Fruit fly (Drosophila melanogaster) whole organism, embryonic: ENCODE measurements around the gene Sbds.

Source experiments
- CG11723 ChIP-seq: fragments of 200-800 bp; sonication (Bioruptor generic); optimal IDR thresholded peaks from 2 replicates; lab custom pipeline; 2017; ENCODE audit warnings: missing biosample characterization, mild to moderate bottlenecking, missing genetic modification characterization
- CG12104 ChIP-seq: fragments of 200-800 bp; sonication (Bioruptor generic); optimal IDR thresholded peaks from 3 replicates; lab custom pipeline; 2016; ENCODE audit warnings: missing biosample characterization, missing genetic modification characterization
- CG12659 ChIP-seq: fragments of 200-800 bp; sonication (Bioruptor generic); optimal IDR thresholded peaks from 3 replicates; lab custom pipeline; 2017; ENCODE audit warnings: mild to moderate bottlenecking, missing biosample characterization, missing genetic modification reagents, missing genetic modification characterization
- CG14667 ChIP-seq: fragments of 200-800 bp; sonication (Bioruptor generic); IDR thresholded peaks from 2 replicates; pipeline ENCODE4 v1.3.6; 2022; ENCODE audit warnings: missing biosample characterization, missing genetic modification characterization
- CG16813 ChIP-seq: fragments of 200-800 bp; sonication (Bioruptor generic); IDR thresholded peaks from 3 replicates; pipeline ENCODE4 v1.3.6; 2022; ENCODE audit warnings: missing biosample characterization, missing genetic modification characterization; ENCODE audit not compliant: partially characterized antibody
- CG17612 ChIP-seq: fragments of 200-800 bp; sonication (Bioruptor generic); IDR thresholded peaks from 2 replicates; pipeline ENCODE4 v1.3.6; 2022; ENCODE audit warnings: missing biosample characterization, missing genetic modification characterization
- CG2129 ChIP-seq: fragments of 200-800 bp; sonication (Bioruptor generic); IDR thresholded peaks from 2 replicates; pipeline ENCODE4 v1.3.6; 2022; ENCODE audit warnings: missing biosample characterization, missing genetic modification characterization; ENCODE audit not compliant: partially characterized antibody
- CG2712 ChIP-seq: fragments of 200-800 bp; optimal IDR thresholded peaks from 3 replicates; lab custom pipeline; 2019; ENCODE audit warnings: missing biosample characterization, mild to moderate bottlenecking, missing genetic modification characterization, moderate library complexity
- CG3847 ChIP-seq: fragments of 200-800 bp; sonication (Bioruptor generic); IDR thresholded peaks from 2 replicates; pipeline ENCODE4 v1.3.6; 2022; ENCODE audit warnings: missing biosample characterization, missing genetic modification characterization
- CG4617 ChIP-seq: fragments of 200-800 bp; sonication (Bioruptor generic); optimal IDR thresholded peaks from 3 replicates; lab custom pipeline; 2016; ENCODE audit warnings: missing biosample characterization, missing genetic modification characterization, borderline replicate concordance
- CG5953 ChIP-seq: fragments of 200-800 bp; sonication (Bioruptor generic); IDR thresholded peaks from 2 replicates; pipeline ENCODE4 v1.3.6; 2022; ENCODE audit warnings: missing biosample characterization, missing genetic modification characterization
- CG6813 ChIP-seq: fragments of 200-800 bp; sonication (Bioruptor generic); optimal IDR thresholded peaks from 2 replicates; lab custom pipeline; 2017; ENCODE audit warnings: missing biosample characterization, missing genetic modification characterization, mild to moderate bottlenecking, moderate library complexity, missing genetic modification reagents
- CG7839 ChIP-seq: fragments of 200-800 bp; sonication (Bioruptor generic); optimal IDR thresholded peaks from 3 replicates; lab custom pipeline; 2018; ENCODE audit warnings: missing biosample characterization, mild to moderate bottlenecking, missing genetic modification characterization, moderate library complexity
- CG7963 ChIP-seq: fragments of 200-800 bp; sonication (Bioruptor generic); IDR thresholded peaks from 3 replicates; pipeline ENCODE4 v1.3.6; 2022; ENCODE audit warnings: missing biosample characterization, missing genetic modification characterization; ENCODE audit not compliant: partially characterized antibody
- CG7987 ChIP-seq: fragments of 200-800 bp; sonication (Bioruptor generic); optimal IDR thresholded peaks from 2 replicates; lab custom pipeline; 2018; ENCODE audit warnings: missing biosample characterization, mild to moderate bottlenecking, missing genetic modification characterization, moderate library complexity
- CG8089 ChIP-seq: fragments of 200-800 bp; sonication (Bioruptor generic); optimal IDR thresholded peaks from 3 replicates; lab custom pipeline; 2016; ENCODE audit warnings: missing biosample characterization, missing genetic modification characterization
- CG8478 ChIP-seq: fragments of >200 bp; optimal IDR thresholded peaks from 2 replicates; lab custom pipeline; 2018
- CG9727 ChIP-seq: fragments of 200-800 bp; sonication (Bioruptor generic); optimal IDR thresholded peaks from 3 replicates; lab custom pipeline; 2017; ENCODE audit warnings: missing biosample characterization, mild to moderate bottlenecking, missing genetic modification characterization
- CHES-1-like ChIP-seq: fragments of 200-800 bp; sonication (Bioruptor generic); optimal IDR thresholded peaks from 2 replicates; lab custom pipeline; 2016; ENCODE audit warnings: missing biosample characterization, missing genetic modification characterization
- D ChIP-seq, 2 experiments: fragments of 200-800 bp in 1 of 2; fragments of >200 bp in 1 of 2; sonication (Bioruptor generic) in 1 of 2; optimal IDR thresholded peaks; 2 replicates in 1 of 2; 3 replicates in 1 of 2; lab custom pipeline; 2017; ENCODE audit warnings: mild to moderate bottlenecking in 1 of 2, missing biosample characterization in 1 of 2, missing genetic modification characterization in 1 of 2, missing genetic modification reagents in 1 of 2
- Dp ChIP-seq: fragments of 200-800 bp; sonication (Bioruptor generic); optimal IDR thresholded peaks from 2 replicates; lab custom pipeline; 2018; ENCODE audit warnings: missing biosample characterization, mild to moderate bottlenecking, missing genetic modification characterization, moderate library complexity
- Dref ChIP-seq: fragments of 200-800 bp; sonication (Bioruptor generic); IDR thresholded peaks from 2 replicates; pipeline ENCODE4 v1.3.6; 2022; ENCODE audit warnings: missing biosample characterization, missing genetic modification characterization
- Drgx ChIP-seq: fragments of 200-800 bp; sonication (Bioruptor generic); IDR thresholded peaks from 2 replicates; pipeline ENCODE4 v1.3.6; 2022; ENCODE audit warnings: missing biosample characterization, missing genetic modification characterization
- Fer3 ChIP-seq: fragments of 200-800 bp; sonication (Bioruptor generic); optimal IDR thresholded peaks from 2 replicates; lab custom pipeline; 2018; ENCODE audit warnings: missing biosample characterization, mild to moderate bottlenecking, missing genetic modification characterization, moderate library complexity
- HmgD ChIP-seq: fragments of 200-800 bp; sonication (Bioruptor generic); optimal IDR thresholded peaks from 3 replicates; lab custom pipeline; 2016; ENCODE audit warnings: missing biosample characterization, missing genetic modification characterization
- MESR4 ChIP-seq: fragments of 200-800 bp; sonication (Bioruptor generic); optimal IDR thresholded peaks from 2 replicates; lab custom pipeline; 2018; ENCODE audit warnings: missing biosample characterization, mild to moderate bottlenecking, missing genetic modification characterization, moderate library complexity
- Mes4 ChIP-seq: fragments of 200-800 bp; sonication (Bioruptor generic); optimal IDR thresholded peaks from 2 replicates; lab custom pipeline; 2016; ENCODE audit warnings: missing biosample characterization, missing genetic modification characterization
- Myb ChIP-seq: fragments of 200-800 bp; sonication (Bioruptor generic); optimal IDR thresholded peaks from 2 replicates; lab custom pipeline; 2016; ENCODE audit warnings: missing biosample characterization, missing genetic modification characterization
- NC2α ChIP-seq: fragments of 200-800 bp; sonication (Bioruptor generic); optimal IDR thresholded peaks from 2 replicates; lab custom pipeline; 2016; ENCODE audit warnings: missing biosample characterization, missing genetic modification characterization
- Opbp ChIP-seq: fragments of 200-800 bp; sonication (Bioruptor generic); IDR thresholded peaks from 3 replicates; pipeline ENCODE4 v1.3.6; 2022; ENCODE audit warnings: missing biosample characterization, missing genetic modification characterization; ENCODE audit not compliant: partially characterized antibody
- Xrp1 ChIP-seq: fragments of 200-800 bp; sonication (Bioruptor generic); IDR thresholded peaks from 2 replicates; pipeline ENCODE4 v1.3.6; 2022; ENCODE audit warnings: missing biosample characterization, missing genetic modification characterization
- ab ChIP-seq: fragments of 200-800 bp; sonication (Bioruptor generic); optimal IDR thresholded peaks from 2 replicates; lab custom pipeline; 2016; ENCODE audit warnings: missing biosample characterization, missing genetic modification characterization
- abd-A ChIP-seq: fragments of 200-800 bp; sonication (Bioruptor generic); optimal IDR thresholded peaks from 3 replicates; lab custom pipeline; 2019; ENCODE audit warnings: missing biosample characterization, mild to moderate bottlenecking, missing genetic modification characterization, moderate library complexity
- bigmax ChIP-seq: fragments of 200-800 bp; sonication (Bioruptor generic); optimal IDR thresholded peaks from 2 replicates; lab custom pipeline; 2018; ENCODE audit warnings: missing biosample characterization, mild to moderate bottlenecking, missing genetic modification characterization
- caup ChIP-seq: fragments of 200-800 bp; sonication (Bioruptor generic); optimal IDR thresholded peaks from 3 replicates; lab custom pipeline; 2017; ENCODE audit warnings: missing biosample characterization, mild to moderate bottlenecking, missing genetic modification characterization, moderate library complexity; ENCODE audit not compliant: severe bottlenecking
- chinmo ChIP-seq: fragments of 200-800 bp; sonication (Bioruptor generic); IDR thresholded peaks from 4 replicates; pipeline ENCODE4 v1.3.6; 2022; ENCODE audit warnings: missing biosample characterization, missing genetic modification characterization; ENCODE audit not compliant: partially characterized antibody
- disco-r ChIP-seq: fragments of 200-800 bp; sonication (Bioruptor generic); optimal IDR thresholded peaks from 2 replicates; lab custom pipeline; 2016; ENCODE audit warnings: missing biosample characterization, missing genetic modification characterization
- ftz-f1 ChIP-seq: fragments of 200-800 bp; sonication (Bioruptor generic); optimal IDR thresholded peaks from 2 replicates; lab custom pipeline; 2016; ENCODE audit warnings: missing biosample characterization, missing genetic modification characterization
- hbn ChIP-seq: fragments of 200-800 bp; sonication (Bioruptor generic); IDR thresholded peaks from 2 replicates; pipeline ENCODE4 v1.3.6; 2022; ENCODE audit warnings: missing biosample characterization, missing genetic modification characterization; ENCODE audit not compliant: partially characterized antibody
- lbe ChIP-seq: fragments of 200-800 bp; sonication (Bioruptor generic); optimal IDR thresholded peaks from 2 replicates; lab custom pipeline; 2016; ENCODE audit warnings: missing biosample characterization, mild to moderate bottlenecking, missing genetic modification characterization
- lov ChIP-seq, 2 experiments: fragments of 200-800 bp in 1 of 2; fragments of >200 bp in 1 of 2; sonication (Bioruptor generic) in 1 of 2; IDR thresholded peaks in 1 of 2; optimal IDR thresholded peaks in 1 of 2; 2 replicates in 1 of 2; 3 replicates in 1 of 2; pipeline versions ENCODE4 v1.3.6 to Lab custom; 2017 to 2022; ENCODE audit warnings: missing biosample characterization in 1 of 2, missing genetic modification characterization in 1 of 2
- psq ChIP-seq: fragments of 200-800 bp; sonication (Bioruptor generic); optimal IDR thresholded peaks from 2 replicates; lab custom pipeline; 2017; ENCODE audit warnings: missing biosample characterization, missing genetic modification characterization
- schlank ChIP-seq: fragments of 200-800 bp; sonication (Bioruptor generic); optimal IDR thresholded peaks from 2 replicates; lab custom pipeline; 2018; ENCODE audit warnings: missing biosample characterization, mild to moderate bottlenecking, missing genetic modification characterization
- scrt ChIP-seq: fragments of 200-800 bp; sonication (Bioruptor generic); optimal IDR thresholded peaks from 2 replicates; lab custom pipeline; 2018; ENCODE audit warnings: missing biosample characterization, mild to moderate bottlenecking, missing genetic modification characterization, moderate library complexity
- slou ChIP-seq: fragments of 200-800 bp; sonication (Bioruptor generic); optimal IDR thresholded peaks from 3 replicates; lab custom pipeline; 2016; ENCODE audit warnings: missing biosample characterization, missing genetic modification characterization
- sr ChIP-seq: fragments of 200-800 bp; sonication (Bioruptor generic); IDR thresholded peaks from 3 replicates; pipeline ENCODE4 v1.3.6; 2022; ENCODE audit warnings: missing biosample characterization, missing genetic modification characterization
- trh ChIP-seq: fragments of 200-800 bp; sonication (Bioruptor generic); optimal IDR thresholded peaks from 2 replicates; lab custom pipeline; 2016; ENCODE audit warnings: missing biosample characterization, missing genetic modification characterization
- ttk ChIP-seq: fragments of 200-800 bp; sonication (Bioruptor generic); IDR thresholded peaks from 2 replicates; pipeline ENCODE4 v2.1.2; 2022; ENCODE audit warnings: missing biosample characterization, missing genetic modification characterization

Sbds gene

dm6 chr3L:6742110-6742718 is 10.5 kb upstream of the Sbds start (continued):
- TF ChIP-seq ab (GFP tag; lab: Kevin White, UChicago) (peak; percentile 54), NC2α (GFP tag; lab: Kevin White, UChicago) (no peak), Dp (GFP tag; lab: Kevin White, UChicago) (peak; percentile 59), CG17612 (GFP tag; lab: Robert Waterston, UW) (no peak), scrt (GFP tag; lab: Kevin White, UChicago) (peak; percentile 59), CG2712 (tag; lab: Kevin White, UChicago) (no peak), CG12659 (no peak), MESR4 (no peak), CG4617 (GFP tag; lab: Kevin White, UChicago) (peak; percentile 97), CG7963 (GFP tag; lab: Robert Waterston, UW) (peak; percentile 43; the same call in 1 of the 3 replicates), Drgx (GFP tag; lab: Robert Waterston, UW) (peak; percentile 42), abd-A (tag; lab: Kevin White, UChicago) (no peak), Opbp (peak; percentile 72; the same call in 2 of the 3 replicates), Fer3 (tag; lab: Kevin White, UChicago) (no peak), CG8089 (no peak), caup (GFP tag; lab: Kevin White, UChicago) (no peak), ftz-f1 (peak; percentile 38), trh (GFP tag; lab: Kevin White, UChicago) (no peak), CG2129 (no peak), CG3847 (peak; percentile 47), CG6813 (GFP tag; lab: Kevin White, UChicago) (peak; percentile 6), CHES-1-like (GFP tag; lab: Kevin White, UChicago) (peak; percentile 54), CG8478 (lab: Kevin White, UChicago) (peak; percentile 97), CG12104 (GFP tag; lab: Kevin White, UChicago) (no peak), HmgD (GFP tag; lab: Kevin White, UChicago) (peak; percentile 56), CG11723 (GFP tag; lab: Kevin White, UChicago) (no peak), slou (GFP tag; lab: Kevin White, UChicago) (no peak), sr (GFP tag; lab: Robert Waterston, UW) (peak; percentile 97), CG5953 (GFP tag; lab: Robert Waterston, UW) (no peak), Dref (GFP tag; lab: Robert Waterston, UW) (0 out of 2 replicates have a peak, but pooled peaks have one; percentile 30), CG14667 (no peak), chinmo (GFP tag; lab: Robert Waterston, UW) (peak; percentile 69; the same call in 1 of the 4 replicates), lbe (GFP tag; lab: Kevin White, UChicago) (no peak), CG9727 (no peak), CG16813 (0 out of 3 replicates have a peak, but pooled peaks have one; percentile 18), CG7987 (GFP tag; lab: Kevin White, UChicago) (no peak), ttk (peak; percentile 53; the same call in 1 of the 2 replicates), bigmax (GFP tag; lab: Kevin White, UChicago) (peak; percentile 3), lov (optimal IDR thresholded peaks at IDR 0.05; lab: Kevin White, UChicago) (no peak), lov (GFP tag; IDR thresholded peaks at IDR 0.05; lab: Robert Waterston, UW) (no peak), Mes4 (GFP tag; lab: Kevin White, UChicago) (no peak), schlank (tag; lab: Kevin White, UChicago) (no peak), CG7839 (tag; lab: Kevin White, UChicago) (no peak), Xrp1 (GFP tag; lab: Robert Waterston, UW) (no peak), psq (GFP tag; lab: Kevin White, UChicago) (peak; percentile 99), D (optimal IDR thresholded peaks at IDR 0.05; lab: Kevin White, UChicago) (peak; percentile 26), D (GFP tag; optimal IDR thresholded peaks at IDR 0.05; lab: Kevin White, UChicago) (no peak), disco-r (no peak), Myb (GFP tag; lab: Kevin White, UChicago) (no peak), hbn (GFP tag; lab: Robert Waterston, UW) (0 out of 2 replicates have a peak, but pooled peaks have one; percentile 17)
